Worm (Caenorhabditis elegans) whole organism, L1 larva: ENCODE results near the gene C36B7.4.

Source experiments
- C16A3.4 ChIP-seq: fragments of 150-350 bp; optimal IDR thresholded peaks from 2 replicates; lab custom pipeline; 2014; ENCODE audit warnings: missing biosample characterization, missing genetic modification characterization
- ama-1 ChIP-seq: fragments of 150-350 bp; optimal IDR thresholded peaks from 2 replicates; lab custom pipeline; 2014
- ceh-88 ChIP-seq: fragments of 200-800 bp; sonication (Bioruptor generic); IDR thresholded peaks from 2 replicates; pipeline ENCODE4 v1.3.6; 2022; ENCODE audit warnings: missing genetic modification characterization, missing compliant biosample characterization
- elt-2 ChIP-seq: sonication (generic microtip); optimal IDR thresholded peaks from 2 replicates; lab custom pipeline; 2016; ENCODE audit warnings: missing genetic modification characterization, mild to moderate bottlenecking, inconsistent platforms, missing compliant biosample characterization, missing genetic modification reagents
- elt-3 ChIP-seq, 6 experiments: fragments of 150-350 bp in 1 of 6; sonication (generic microtip); optimal IDR thresholded peaks; 2 replicates each; lab custom pipeline; 2017 to 2018; ENCODE audit warnings: missing biosample characterization in 6 of 6, missing genetic modification characterization in 6 of 6, inconsistent platforms in 1 of 6
- ets-5 ChIP-seq: fragments of 200-800 bp; sonication (Bioruptor generic); IDR thresholded peaks from 2 replicates; pipeline ENCODE4 v1.3.6; 2022; ENCODE audit warnings: missing genetic modification characterization, missing compliant biosample characterization
- hlh-4 ChIP-seq: sonication (generic microtip); optimal IDR thresholded peaks from 2 replicates; lab custom pipeline; 2016; ENCODE audit warnings: mild to moderate bottlenecking, missing genetic modification characterization, missing compliant biosample characterization
- nhr-237 ChIP-seq: fragments of 150-350 bp; optimal IDR thresholded peaks from 2 replicates; lab custom pipeline; 2014; ENCODE audit warnings: missing biosample characterization, missing genetic modification characterization
- nhr-77 ChIP-seq: fragments of 150-350 bp; optimal IDR thresholded peaks from 2 replicates; lab custom pipeline; 2014; ENCODE audit warnings: missing biosample characterization, missing genetic modification characterization
- pag-3 ChIP-seq: sonication (generic microtip); optimal IDR thresholded peaks from 2 replicates; lab custom pipeline; 2017; ENCODE audit warnings: missing genetic modification characterization, mild to moderate bottlenecking, missing compliant biosample characterization, antibody characterized with exemption, borderline replicate concordance; ENCODE audit not compliant: insufficient read depth
- pqm-1 ChIP-seq: sonication (generic microtip); optimal IDR thresholded peaks from 3 replicates; lab custom pipeline; 2017; ENCODE audit warnings: missing biosample characterization, missing genetic modification characterization
- rnt-1 ChIP-seq: sonication (generic microtip); optimal IDR thresholded peaks from 2 replicates; lab custom pipeline; 2016; ENCODE audit warnings: mild to moderate bottlenecking, missing genetic modification characterization, moderate library complexity, missing compliant biosample characterization
- ztf-4 ChIP-seq: fragments of 150-350 bp; optimal IDR thresholded peaks from 2 replicates; lab custom pipeline; 2014; ENCODE audit warnings: missing biosample characterization, missing genetic modification characterization

- TF ChIP-seq ets-5 (GFP tag; lab: Robert Waterston, UW) (no peak), C16A3.4 (no peak), nhr-237 (tag; lab: Kevin White, UChicago) (no peak), nhr-77 (no peak), elt-3 (tag; optimal IDR thresholded peaks at IDR 0.05; lab: Kevin White, UChicago) (no peak), pqm-1 (no peak), ztf-4 (tag; lab: Kevin White, UChicago) (no peak), ceh-88 (GFP tag; lab: Robert Waterston, UW) (no peak), elt-2 (tag; lab: Kevin White, UChicago) (no peak), rnt-1 (no peak), hlh-4 (tag; lab: Kevin White, UChicago) (no peak), pag-3 (no peak), ama-1 (lab: Kevin White, UChicago) (no peak)
Measured at ce11 chrX:7075250-7075649, 10.6 kb downstream of the C36B7.4 start, which contains the start of gene B0403.6.
